Worm (Caenorhabditis elegans) whole organism, midembryonic: ENCODE measurements around the gene smu-2.
"Not testable (repeated sequence)": the region's sequence is repeated elsewhere in the genome, so short reads cannot be mapped to it uniquely, and the experiment has no call there.

Experiments used
- T22C8.4 ChIP-seq: fragments of 200-800 bp; sonication (Bioruptor generic); IDR thresholded peaks from 2 replicates; pipeline ENCODE4 v1.3.6; 2022; ENCODE audit warnings: missing genetic modification characterization, missing compliant biosample characterization
- cog-1 ChIP-seq: sonication (generic microtip); optimal IDR thresholded peaks from 2 replicates; lab custom pipeline; 2016; ENCODE audit warnings: missing genetic modification characterization, missing compliant biosample characterization
- flt-1 ChIP-seq: fragments of 200-800 bp; sonication (Bioruptor generic); IDR thresholded peaks from 2 replicates; pipeline ENCODE4 v1.3.6; 2022; ENCODE audit warnings: missing genetic modification characterization, missing compliant biosample characterization
- klf-2 ChIP-seq: fragments of 200-800 bp; sonication (Bioruptor generic); conservative IDR thresholded peaks from 2 replicates; pipeline ENCODE4 v1.3.6; 2022; ENCODE audit warnings: missing genetic modification reagents, missing genetic modification characterization, missing compliant biosample characterization
- med-1 ChIP-seq: sonication (generic microtip); optimal IDR thresholded peaks from 2 replicates; lab custom pipeline; 2017; ENCODE audit warnings: missing genetic modification characterization, mild to moderate bottlenecking, missing compliant biosample characterization, antibody characterized with exemption, missing genetic modification reagents; ENCODE audit not compliant: insufficient read depth
- ref-1 ChIP-seq: fragments of 200-800 bp; sonication (Bioruptor generic); conservative IDR thresholded peaks from 2 replicates; pipeline ENCODE4 v1.3.6; 2022; ENCODE audit warnings: missing genetic modification reagents, missing genetic modification characterization, missing compliant biosample characterization
- tab-1 ChIP-seq: fragments of 200-800 bp; sonication (Bioruptor generic); IDR thresholded peaks from 2 replicates; pipeline ENCODE4 v1.3.6; 2022; ENCODE audit warnings: missing genetic modification characterization, missing compliant biosample characterization
- ztf-23 ChIP-seq: fragments of 200-800 bp; sonication (Bioruptor generic); IDR thresholded peaks from 2 replicates; pipeline ENCODE4 v1.3.6; 2022; ENCODE audit warnings: missing genetic modification reagents, missing genetic modification characterization, missing compliant biosample characterization
- ztf-29 ChIP-seq: fragments of 200-800 bp; sonication (Bioruptor generic); IDR thresholded peaks from 2 replicates; pipeline ENCODE4 v1.3.6; 2022; ENCODE audit warnings: missing genetic modification reagents, missing genetic modification characterization, missing compliant biosample characterization

smu-2 gene

DNA sequence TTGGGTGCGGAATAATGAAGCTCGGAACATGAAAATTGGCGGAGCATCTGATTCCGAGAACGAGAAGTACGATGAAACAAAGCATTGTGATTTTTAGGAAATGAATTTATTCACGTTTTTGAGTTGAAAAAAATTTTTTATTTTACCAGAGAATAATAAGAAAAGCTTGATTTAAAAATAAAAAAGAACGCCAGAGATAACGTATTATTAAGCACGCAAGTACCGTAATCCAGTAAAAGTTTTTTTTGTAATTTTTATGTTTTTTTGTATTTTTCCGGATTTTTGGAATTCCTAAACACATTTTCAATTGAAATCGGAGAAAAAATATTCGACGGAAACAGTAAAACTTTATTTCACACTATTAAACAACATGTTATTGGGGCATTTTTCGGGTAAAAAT, 39.1 kb upstream of the smu-2 start, which contains the start of gene C16C8.22:
TSS of gene C16C8.22 (minus strand) at position 101 of the 400 bp plus-strand sequence.
- TF ChIP-seq cog-1 (tag; lab: Kevin White, UChicago) (no peak), ztf-29 (GFP tag; lab: Robert Waterston, UW) (no peak), klf-2 (GFP tag; lab: Robert Waterston, UW) (no peak), flt-1 (GFP tag; lab: Robert Waterston, UW) (no peak), tab-1 (GFP tag; lab: Robert Waterston, UW) (no peak), ztf-23 (GFP tag; lab: Robert Waterston, UW) (no peak), ref-1 (GFP tag; lab: Robert Waterston, UW) (no peak)

DNA sequence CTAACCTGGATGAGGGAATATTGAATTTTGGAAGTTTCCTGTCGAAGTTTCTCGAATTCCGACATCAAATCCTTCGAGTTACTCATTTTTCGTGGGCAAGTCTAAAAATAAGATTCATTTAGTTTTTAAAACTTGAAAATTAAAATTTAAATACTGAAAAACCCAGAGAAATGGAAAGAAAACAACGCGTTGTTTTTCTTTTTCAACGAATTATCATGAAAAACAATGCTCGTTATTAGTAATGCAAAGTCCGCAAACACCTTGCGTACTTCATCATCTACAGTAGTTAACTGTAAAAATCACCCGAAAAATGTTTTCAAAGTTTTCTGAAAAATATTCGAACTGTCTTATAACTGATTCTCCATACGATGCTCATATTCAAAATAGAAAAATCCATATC, 37.9 kb upstream of the smu-2 start, which contains the start of gene C16C8.4:
TSS of gene C16C8.4 (minus strand) at position 101 of the 400 bp plus-strand sequence.
- TF ChIP-seq ztf-23 (GFP tag; lab: Robert Waterston, UW) = no peak
- no peak for TF ChIP-seq med-1
- TF ChIP-seq cog-1 (tag; lab: Kevin White, UChicago) = no peak
- TF ChIP-seq tab-1 (GFP tag; lab: Robert Waterston, UW) = no peak
- TF ChIP-seq flt-1 (GFP tag; lab: Robert Waterston, UW) = no peak
- no peak for TF ChIP-seq T22C8.4
- no peak for TF ChIP-seq ref-1 (GFP tag; lab: Robert Waterston, UW)
- no peak for TF ChIP-seq ztf-29 (GFP tag; lab: Robert Waterston, UW)
- TF ChIP-seq klf-2 (GFP tag; lab: Robert Waterston, UW) = no peak

DNA sequence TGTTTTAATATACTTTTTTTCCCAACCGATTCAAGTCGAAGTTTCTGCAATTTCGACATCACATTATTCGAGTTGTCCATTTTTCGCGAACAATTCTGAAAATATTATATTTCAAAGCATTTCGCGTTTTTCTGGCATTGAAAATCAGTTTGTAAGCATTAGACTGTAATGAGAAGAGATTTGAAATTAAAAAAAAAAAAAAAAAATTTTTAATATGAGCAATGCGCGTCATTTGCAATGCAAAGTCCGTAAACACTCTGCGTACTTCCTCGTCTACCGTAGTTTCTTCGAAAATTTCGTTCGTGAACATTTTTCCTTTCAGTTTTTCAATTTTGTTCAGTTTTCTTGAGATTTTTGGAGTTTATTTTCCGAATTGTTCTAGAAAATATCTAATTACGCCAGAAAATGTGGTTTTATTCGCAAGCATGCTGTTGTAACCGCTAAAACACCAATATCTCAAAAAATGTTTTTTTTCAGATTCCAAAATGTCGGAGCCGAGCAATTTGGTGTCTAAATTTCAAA, 36.9 kb upstream of the smu-2 start, which contains the start of the genes C16C8.5 and C16C8.16:
TSS of gene C16C8.5 (minus strand) at position 101 of the 522 bp plus-strand sequence.
TSS of gene C16C8.16 (plus strand) at position 472 of the 522 bp plus-strand sequence.
- TF ChIP-seq flt-1 (GFP tag; lab: Robert Waterston, UW) (no peak), cog-1 (tag; lab: Kevin White, UChicago) (no peak), med-1 (no peak), T22C8.4 (no peak), ztf-23 (GFP tag; lab: Robert Waterston, UW) (no peak), klf-2 (GFP tag; lab: Robert Waterston, UW) (no peak)

DNA sequence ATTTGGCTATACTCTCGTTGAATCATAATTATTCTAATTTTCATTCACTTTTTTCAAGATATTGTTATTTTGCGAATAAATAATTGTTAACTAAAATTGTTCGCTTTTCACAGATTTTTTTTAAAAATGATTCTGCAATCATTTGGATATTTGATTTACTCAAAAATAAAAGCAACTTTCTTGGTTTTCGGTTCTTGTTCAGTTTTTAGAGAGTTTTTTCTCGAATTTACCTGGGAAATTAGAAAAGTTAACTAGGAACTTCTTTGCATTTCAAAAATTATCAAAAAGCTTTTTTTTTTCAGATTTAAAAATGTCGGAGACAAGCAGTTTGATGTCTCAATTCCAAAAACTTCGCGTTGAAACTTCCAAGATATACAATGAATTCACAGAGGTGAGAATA, 35.6 kb upstream of the smu-2 start, which contains the start of the genes C16C8.20 and gldi-6:
TSS of gene C16C8.20 (plus strand) at position 301 of the 400 bp plus-strand sequence.
TSS of gene gldi-6 (plus strand) at position 301 of the 400 bp plus-strand sequence.
- no peak for TF ChIP-seq ref-1 (GFP tag; lab: Robert Waterston, UW)
- TF ChIP-seq cog-1 (tag; lab: Kevin White, UChicago) = no peak

DNA sequence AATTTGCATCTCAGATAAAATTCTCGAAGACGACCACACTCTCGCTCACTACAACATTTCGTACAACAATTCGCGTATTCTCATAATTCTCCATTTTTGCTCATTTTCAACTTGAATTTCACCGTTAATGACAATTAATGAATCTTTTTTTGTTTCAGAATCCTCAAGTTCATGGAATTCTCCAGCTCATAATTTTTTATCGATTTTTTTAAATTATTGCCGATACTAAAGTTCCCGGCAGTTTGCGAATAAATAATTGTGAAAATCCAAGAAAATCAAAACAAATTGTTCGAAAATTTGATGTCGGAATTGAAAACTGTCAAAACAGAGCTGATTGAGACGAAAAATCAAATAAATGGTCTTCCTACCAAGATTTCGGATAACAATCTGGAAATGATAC, 34.3 kb upstream of the smu-2 start, which contains the start of gene C16C8.21:
TSS of gene C16C8.21 (plus strand) at position 301 of the 400 bp plus-strand sequence.
- TF ChIP-seq ref-1 (GFP tag; lab: Robert Waterston, UW) = no peak
- no peak for TF ChIP-seq klf-2 (GFP tag; lab: Robert Waterston, UW)
- no peak for TF ChIP-seq cog-1 (tag; lab: Kevin White, UChicago)
- TF ChIP-seq tab-1 (GFP tag; lab: Robert Waterston, UW) = no peak
- TF ChIP-seq ztf-29 (GFP tag; lab: Robert Waterston, UW) = no peak
- TF ChIP-seq ztf-23 (GFP tag; lab: Robert Waterston, UW) = no peak
- no peak for TF ChIP-seq flt-1 (GFP tag; lab: Robert Waterston, UW)
- no peak for TF ChIP-seq T22C8.4
- TF ChIP-seq med-1 = no peak

DNA sequence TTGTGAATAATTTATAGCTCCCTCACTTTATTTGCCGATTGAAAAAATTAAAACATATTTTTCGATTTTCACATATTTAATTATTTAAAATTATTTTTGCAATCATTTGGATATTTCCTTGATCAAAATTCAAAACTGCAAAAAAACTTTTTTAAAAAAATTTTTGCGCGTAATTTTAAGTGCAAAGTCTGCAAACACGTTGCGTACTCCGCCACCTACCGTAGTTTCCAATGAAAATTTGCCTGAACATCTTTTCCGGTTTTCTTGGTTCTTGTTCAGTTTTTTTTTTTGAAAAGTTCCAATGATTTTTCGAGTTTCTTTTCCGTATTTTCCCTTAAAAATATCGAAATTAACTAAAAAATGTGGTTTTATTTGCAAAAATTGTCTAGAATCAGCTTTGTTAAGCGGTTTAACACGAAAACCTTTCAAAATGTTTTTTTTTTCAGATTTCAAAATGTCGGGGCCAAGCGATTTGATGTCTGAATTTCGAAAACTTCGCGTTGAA, 33.4 kb upstream of the smu-2 start, which contains the start of gene C16C8.25:
TSS of gene C16C8.25 (plus strand) at position 455 of the 505 bp plus-strand sequence.
- no peak for TF ChIP-seq ztf-23 (GFP tag; lab: Robert Waterston, UW)

DNA sequence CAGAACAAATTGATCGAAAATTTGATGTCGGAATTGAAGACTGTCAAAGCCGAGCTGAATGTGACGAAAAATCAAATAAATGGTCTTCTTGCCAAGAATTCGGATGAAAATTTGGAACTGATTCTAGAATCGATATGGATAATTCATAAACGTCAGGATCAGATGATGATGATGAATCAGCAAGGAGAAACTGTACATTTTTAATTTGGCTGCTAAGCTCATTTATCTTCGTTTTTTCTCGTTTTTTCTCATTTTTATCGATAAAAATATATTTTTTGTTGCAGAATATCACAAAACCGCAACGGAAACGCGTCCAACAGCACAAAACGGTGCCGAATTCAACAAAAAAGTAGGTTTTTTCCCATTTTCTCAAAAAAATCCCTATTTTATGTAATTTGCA, 32.7 kb upstream of the smu-2 start, which contains the start of gene C16C8.14:
TSS of gene C16C8.14 (plus strand) at position 301 of the 400 bp plus-strand sequence.
- TF ChIP-seq klf-2 (GFP tag; lab: Robert Waterston, UW); med-1; cog-1 (tag; lab: Kevin White, UChicago): not testable (repeated sequence)

DNA sequence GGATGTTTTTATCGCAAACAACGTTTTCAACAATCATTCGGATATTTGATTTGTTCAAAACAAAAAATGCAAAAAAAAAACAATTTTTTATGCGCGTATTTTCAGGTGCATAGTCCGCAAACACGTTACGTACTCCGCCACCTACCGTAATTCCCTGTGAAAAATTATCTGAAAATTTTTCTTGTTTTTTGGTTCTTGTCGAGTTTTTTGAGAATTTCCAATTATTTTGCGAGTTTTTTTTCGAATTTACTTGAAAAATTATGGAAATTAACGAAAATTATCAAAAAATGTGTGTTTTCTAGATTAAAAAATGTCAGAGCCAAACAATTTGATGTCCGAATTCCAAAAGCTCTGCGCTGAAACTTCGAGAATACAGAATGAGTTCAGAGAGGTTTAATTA, 29.8 kb upstream of the smu-2 start, which contains the start of gene C16C8.12:
TSS of gene C16C8.12 (plus strand) at position 301 of the 400 bp plus-strand sequence.
- no peak for TF ChIP-seq tab-1 (GFP tag; lab: Robert Waterston, UW)
- no peak for TF ChIP-seq ref-1 (GFP tag; lab: Robert Waterston, UW)
- no peak for TF ChIP-seq med-1
- TF ChIP-seq T22C8.4 = no peak
- no peak for TF ChIP-seq ztf-29 (GFP tag; lab: Robert Waterston, UW)
- TF ChIP-seq klf-2 (GFP tag; lab: Robert Waterston, UW) = no peak
- no peak for TF ChIP-seq flt-1 (GFP tag; lab: Robert Waterston, UW)
- no peak for TF ChIP-seq cog-1 (tag; lab: Kevin White, UChicago)
- no peak for TF ChIP-seq ztf-23 (GFP tag; lab: Robert Waterston, UW)

DNA sequence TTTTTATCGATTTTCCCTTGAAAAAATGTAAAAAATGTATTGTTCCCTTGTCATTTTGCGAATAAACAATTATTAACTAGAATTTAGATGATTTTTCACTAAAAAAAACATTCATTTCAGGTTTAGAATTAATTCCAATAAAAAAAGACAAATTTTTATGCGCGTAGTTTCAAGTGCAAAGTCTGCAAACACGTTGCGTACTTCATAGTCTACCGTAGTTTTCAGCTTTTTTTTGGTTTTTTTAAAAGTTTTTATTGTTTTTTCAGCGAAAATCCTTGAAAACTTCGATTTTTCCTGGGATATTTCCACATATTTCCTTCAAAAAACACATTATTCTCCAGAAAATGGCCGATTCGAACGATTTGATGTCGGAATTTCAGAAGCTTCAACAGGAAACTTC, 28.7 kb upstream of the smu-2 start, which contains the start of gene C16C8.11:
TSS of gene C16C8.11 (plus strand) at position 188 of the 400 bp plus-strand sequence.
- TF ChIP-seq klf-2 (GFP tag; lab: Robert Waterston, UW) = no peak
- TF ChIP-seq ztf-29 (GFP tag; lab: Robert Waterston, UW) = no peak
- no peak for TF ChIP-seq ztf-23 (GFP tag; lab: Robert Waterston, UW)
- no peak for TF ChIP-seq med-1
- no peak for TF ChIP-seq T22C8.4
- TF ChIP-seq cog-1 (tag; lab: Kevin White, UChicago) = no peak
- no peak for TF ChIP-seq ref-1 (GFP tag; lab: Robert Waterston, UW)
- no peak for TF ChIP-seq flt-1 (GFP tag; lab: Robert Waterston, UW)
- TF ChIP-seq tab-1 (GFP tag; lab: Robert Waterston, UW) = no peak

DNA sequence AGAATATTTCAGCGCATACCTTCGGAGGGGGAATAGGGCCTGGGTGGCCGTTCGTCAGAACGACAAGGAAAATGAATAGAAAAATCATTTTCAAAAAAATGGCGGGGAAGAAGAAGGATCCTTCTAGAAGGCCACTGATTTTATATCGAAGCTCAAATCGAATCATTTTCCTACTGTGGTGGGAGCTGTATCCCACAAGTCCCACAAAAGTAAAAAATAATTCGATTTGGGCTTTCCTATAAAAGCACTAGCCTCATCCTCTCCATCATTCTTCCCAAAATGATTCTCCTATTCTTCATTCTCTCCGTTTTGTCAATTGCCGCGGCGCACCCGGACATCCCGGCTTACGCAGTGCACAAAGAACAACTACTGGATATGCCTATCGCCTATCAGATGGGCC, 24.0 kb upstream of the smu-2 start, which contains the start of the genes C16C8.26 and C16C8.19:
TSS of gene C16C8.26 (minus strand) at position 101 of the 400 bp plus-strand sequence.
TSS of gene C16C8.19 (plus strand) at position 279 of the 400 bp plus-strand sequence.
- no peak for TF ChIP-seq T22C8.4
- no peak for TF ChIP-seq tab-1 (GFP tag; lab: Robert Waterston, UW)
- no peak for TF ChIP-seq med-1
- no peak for TF ChIP-seq klf-2 (GFP tag; lab: Robert Waterston, UW)
- no peak for TF ChIP-seq cog-1 (tag; lab: Kevin White, UChicago)
- TF ChIP-seq ref-1 (GFP tag; lab: Robert Waterston, UW) = no peak
- no peak for TF ChIP-seq ztf-23 (GFP tag; lab: Robert Waterston, UW)
- TF ChIP-seq flt-1 (GFP tag; lab: Robert Waterston, UW) = no peak
- TF ChIP-seq ztf-29 (GFP tag; lab: Robert Waterston, UW) = no peak; the same call in 1 of the 2 replicates
